Worm (Caenorhabditis elegans) whole organism, L1 larva: ENCODE measurements around the gene fbxa-152.

Experiments
- blmp-1 ChIP-seq: fragments of 150-350 bp; optimal IDR thresholded peaks from 2 replicates; lab custom pipeline; 2014; ENCODE audit warnings: missing biosample characterization, missing genetic modification characterization
- dpl-1 ChIP-seq, 3 experiments: fragments of 150-350 bp in 2 of 3; sonication (generic microtip) in 1 of 3; optimal IDR thresholded peaks; 2 replicates each; lab custom pipeline; 2014 to 2017; ENCODE audit warnings: missing biosample characterization in 3 of 3, missing genetic modification characterization in 3 of 3, missing genetic modification reagents in 3 of 3
- fkh-10 ChIP-seq: sonication (generic microtip); optimal IDR thresholded peaks from 2 replicates; lab custom pipeline; 2017; ENCODE audit warnings: missing biosample characterization, missing genetic modification reagents, missing genetic modification characterization
- irx-1 ChIP-seq: sonication (generic microtip); optimal IDR thresholded peaks from 2 replicates; lab custom pipeline; 2016; ENCODE audit warnings: missing genetic modification characterization, missing compliant biosample characterization
- nhr-47 ChIP-seq: sonication (generic microtip); optimal IDR thresholded peaks from 2 replicates; lab custom pipeline; 2016; ENCODE audit warnings: mild to moderate bottlenecking, missing genetic modification characterization, moderate library complexity, missing compliant biosample characterization
- pax-3 ChIP-seq: fragments of 200-800 bp; sonication (Bioruptor generic); optimal IDR thresholded peaks from 2 replicates; lab custom pipeline; 2018; ENCODE audit warnings: mild to moderate bottlenecking, missing genetic modification characterization, moderate library complexity, missing compliant biosample characterization
- skn-1 ChIP-seq: fragments of 150-350 bp; optimal IDR thresholded peaks from 2 replicates; lab custom pipeline; 2014; ENCODE audit warnings: missing biosample characterization, missing genetic modification characterization
- snpc-4 ChIP-seq: fragments of 150-350 bp; optimal IDR thresholded peaks from 2 replicates; lab custom pipeline; 2014; ENCODE audit warnings: missing biosample characterization, missing genetic modification characterization

- TF ChIP-seq dpl-1 (GFP tag; optimal IDR thresholded peaks at IDR 0.05; lab: Kevin White, UChicago): no peak
- TF ChIP-seq blmp-1 (tag; lab: Kevin White, UChicago): no peak
- no peak for TF ChIP-seq snpc-4 (tag; lab: Kevin White, UChicago)
- no peak for TF ChIP-seq nhr-47 (tag; lab: Kevin White, UChicago)
- no peak for TF ChIP-seq skn-1 (tag; lab: Kevin White, UChicago)
- TF ChIP-seq fkh-10 (GFP tag; lab: Kevin White, UChicago): no peak
- TF ChIP-seq irx-1 (tag; lab: Kevin White, UChicago): no peak
- no peak for TF ChIP-seq pax-3 (tag; lab: Kevin White, UChicago)
Observed at ce11 chrV:15644575-15644974, 42.4 kb upstream of the fbxa-152 start, which contains the start of gene str-23.
